Fruit fly (Drosophila melanogaster): ENCODE results near the gene Pdp1.
A peak's percentile ranks its signal among the peaks of the same experiment; 100 is the strongest.

DNA sequence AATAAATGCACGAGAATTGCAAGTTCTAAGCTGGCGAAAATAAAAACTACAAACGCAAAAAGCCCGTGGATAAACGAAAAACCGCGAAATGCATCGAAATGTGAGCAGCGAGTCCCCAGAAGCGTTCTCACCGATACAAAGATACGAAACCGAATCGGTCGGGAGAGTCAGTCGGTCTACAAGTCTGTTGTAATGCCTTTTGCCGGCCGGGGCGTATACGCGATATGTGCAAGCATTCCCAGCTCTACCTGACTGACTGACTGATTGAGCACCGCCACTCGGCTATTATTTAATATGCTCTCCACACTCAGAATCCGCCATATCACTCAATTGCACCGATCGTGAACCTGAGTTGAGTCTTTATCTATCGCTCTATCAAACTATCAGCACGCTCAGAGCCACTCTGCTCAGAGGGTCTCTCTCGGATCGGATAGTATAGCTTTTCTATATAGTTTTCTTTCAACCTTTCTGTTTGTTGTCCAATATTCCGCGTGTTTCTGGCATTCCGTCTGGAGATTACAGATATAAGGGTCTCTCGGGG is 91.7 kb downstream of the Pdp1 start, which contains the start of gene Clk:
- TF ChIP-seq Mnt (GFP tag; optimal IDR thresholded peaks at IDR 0.05) (peak; percentile 62), Hr96 (GFP tag; optimal IDR thresholded peaks at IDR 0.05) (no peak), CG14711 (tag; optimal IDR thresholded peaks at IDR 0.05) (no peak), CG7045 (GFP tag; optimal IDR thresholded peaks at IDR 0.05) (no peak), CG11617 (GFP tag; optimal IDR thresholded peaks at IDR 0.05) (no peak), CG7101 (tag; optimal IDR thresholded peaks at IDR 0.05) (no peak), Crg-1 (GFP tag; optimal IDR thresholded peaks at IDR 0.05) (no peak), CG12768 (GFP tag; optimal IDR thresholded peaks at IDR 0.05) (peak; percentile 48)

Data from whole organism, adult.